Worm (Caenorhabditis elegans) whole organism, early embryonic: ENCODE data around the gene abu-1.

Source experiments
- B0310.2 ChIP-seq: sonication (generic microtip); optimal IDR thresholded peaks from 2 replicates; lab custom pipeline; 2016; ENCODE audit warnings: mild to moderate bottlenecking, missing genetic modification characterization, missing compliant biosample characterization
- aly-1 ChIP-seq: sonication (generic microtip); optimal IDR thresholded peaks from 2 replicates; lab custom pipeline; 2016; ENCODE audit warnings: missing genetic modification characterization, missing compliant biosample characterization
- ama-1 ChIP-seq: fragments of 150-350 bp; optimal IDR thresholded peaks from 2 replicates; lab custom pipeline; 2014
- ceh-36 ChIP-seq: sonication (generic microtip); optimal IDR thresholded peaks from 2 replicates; lab custom pipeline; 2016; ENCODE audit warnings: missing genetic modification characterization, inconsistent platforms, missing compliant biosample characterization
- ets-7 ChIP-seq: sonication (generic microtip); optimal IDR thresholded peaks from 2 replicates; lab custom pipeline; 2016; ENCODE audit warnings: missing genotype, missing genetic modification characterization, missing compliant biosample characterization
- flt-1 ChIP-seq: fragments of 200-800 bp; sonication (Bioruptor generic); IDR thresholded peaks from 2 replicates; pipeline ENCODE4 v1.3.6; 2022; ENCODE audit warnings: missing genetic modification characterization, missing compliant biosample characterization
- hmbx-1 ChIP-seq: sonication (generic microtip); optimal IDR thresholded peaks from 2 replicates; lab custom pipeline; 2016; ENCODE audit warnings: mild to moderate bottlenecking, missing genetic modification characterization, missing compliant biosample characterization
- hmg-4 ChIP-seq: fragments of 200-800 bp; sonication (Bioruptor generic); optimal IDR thresholded peaks from 2 replicates; lab custom pipeline; 2018; ENCODE audit warnings: mild to moderate bottlenecking, missing genetic modification characterization, missing compliant biosample characterization
- sea-1 ChIP-seq: fragments of 200-800 bp; sonication (Bioruptor generic); conservative IDR thresholded peaks from 2 replicates; pipeline ENCODE4 v1.3.6; 2022; ENCODE audit warnings: missing genetic modification characterization, missing compliant biosample characterization
- tbx-37 ChIP-seq: fragments of 200-800 bp; sonication (Bioruptor generic); conservative IDR thresholded peaks from 2 replicates; pipeline ENCODE4 v1.3.6; 2022; ENCODE audit warnings: missing genetic modification reagents, missing genetic modification characterization, missing compliant biosample characterization

ce11 chrV:10350054-10350453 is 31.6 kb downstream of the abu-1 start, which contains the start of gene K07C5.9:
- TF ChIP-seq flt-1 (no peak), hmbx-1 (tag; lab: Kevin White, UChicago) (no peak), ama-1 (lab: Kevin White, UChicago) (no peak), ceh-36 (no peak), sea-1 (GFP tag; lab: Robert Waterston, UW) (no peak), aly-1 (tag; lab: Kevin White, UChicago) (no peak), B0310.2 (tag; lab: Kevin White, UChicago) (no peak), hmg-4 (GFP tag; lab: Kevin White, UChicago) (no peak), tbx-37 (GFP tag; lab: Robert Waterston, UW) (no peak), ets-7 (tag; lab: Kevin White, UChicago) (no peak)
